Worm (Caenorhabditis elegans) whole organism, early embryonic: ENCODE data around the gene C33F10.8.

ENCODE experiments used
- B0310.2 ChIP-seq: sonication (generic microtip); optimal IDR thresholded peaks from 2 replicates; lab custom pipeline; 2016; ENCODE audit warnings: mild to moderate bottlenecking, missing genetic modification characterization, missing compliant biosample characterization
- F13C5.2 ChIP-seq: sonication (generic microtip); optimal IDR thresholded peaks from 2 replicates; lab custom pipeline; 2017; ENCODE audit warnings: mild to moderate bottlenecking, missing genetic modification characterization, inconsistent platforms, missing compliant biosample characterization
- aly-1 ChIP-seq: sonication (generic microtip); optimal IDR thresholded peaks from 2 replicates; lab custom pipeline; 2016; ENCODE audit warnings: missing genetic modification characterization, missing compliant biosample characterization
- ama-1 ChIP-seq: fragments of 150-350 bp; optimal IDR thresholded peaks from 2 replicates; lab custom pipeline; 2014
- ceh-13 ChIP-seq: fragments of 200-800 bp; sonication (Bioruptor generic); optimal IDR thresholded peaks from 2 replicates; lab custom pipeline; 2018; ENCODE audit warnings: mild to moderate bottlenecking, missing genetic modification characterization, missing compliant biosample characterization
- ceh-36 ChIP-seq: sonication (generic microtip); optimal IDR thresholded peaks from 2 replicates; lab custom pipeline; 2016; ENCODE audit warnings: missing genetic modification characterization, inconsistent platforms, missing compliant biosample characterization
- ets-7 ChIP-seq: sonication (generic microtip); optimal IDR thresholded peaks from 2 replicates; lab custom pipeline; 2016; ENCODE audit warnings: missing genotype, missing genetic modification characterization, missing compliant biosample characterization
- flt-1 ChIP-seq: fragments of 200-800 bp; sonication (Bioruptor generic); IDR thresholded peaks from 2 replicates; pipeline ENCODE4 v1.3.6; 2022; ENCODE audit warnings: missing genetic modification characterization, missing compliant biosample characterization
- hmbx-1 ChIP-seq: sonication (generic microtip); optimal IDR thresholded peaks from 2 replicates; lab custom pipeline; 2016; ENCODE audit warnings: mild to moderate bottlenecking, missing genetic modification characterization, missing compliant biosample characterization
- hmg-4 ChIP-seq: fragments of 200-800 bp; sonication (Bioruptor generic); optimal IDR thresholded peaks from 2 replicates; lab custom pipeline; 2018; ENCODE audit warnings: mild to moderate bottlenecking, missing genetic modification characterization, missing compliant biosample characterization
- hnd-1 ChIP-seq: sonication (generic microtip); optimal IDR thresholded peaks from 2 replicates; lab custom pipeline; 2016; ENCODE audit warnings: missing genetic modification characterization, missing compliant biosample characterization
- pes-1 ChIP-seq: fragments of 200-800 bp; sonication (Bioruptor generic); IDR thresholded peaks from 2 replicates; pipeline ENCODE4 v1.3.6; 2022; ENCODE audit warnings: missing genetic modification reagents, missing genetic modification characterization, missing compliant biosample characterization
- scrt-1 ChIP-seq: fragments of 200-800 bp; sonication (Bioruptor generic); IDR thresholded peaks from 2 replicates; pipeline ENCODE4 v1.3.6; 2022; ENCODE audit warnings: missing genetic modification characterization, missing compliant biosample characterization
- sea-1 ChIP-seq: fragments of 200-800 bp; sonication (Bioruptor generic); conservative IDR thresholded peaks from 2 replicates; pipeline ENCODE4 v1.3.6; 2022; ENCODE audit warnings: missing genetic modification characterization, missing compliant biosample characterization
- tbx-11 ChIP-seq: fragments of 200-800 bp; sonication (Bioruptor generic); IDR thresholded peaks from 2 replicates; pipeline ENCODE4 v1.3.6; 2022; ENCODE audit warnings: missing genetic modification characterization, missing compliant biosample characterization
- tbx-37 ChIP-seq: fragments of 200-800 bp; sonication (Bioruptor generic); conservative IDR thresholded peaks from 2 replicates; pipeline ENCODE4 v1.3.6; 2022; ENCODE audit warnings: missing genetic modification reagents, missing genetic modification characterization, missing compliant biosample characterization
- tra-4 ChIP-seq: sonication (generic microtip); optimal IDR thresholded peaks from 2 replicates; lab custom pipeline; 2017; ENCODE audit warnings: missing genetic modification characterization, missing compliant biosample characterization

The C33F10.8 gene

ce11 chrII:4806261-4806660 is 18.8 kb downstream of the C33F10.8 start:
- TF ChIP-seq aly-1 (tag; lab: Kevin White, UChicago): no peak
- no peak for TF ChIP-seq B0310.2
- no peak for TF ChIP-seq pes-1 (GFP tag; lab: Robert Waterston, UW)
- no peak for TF ChIP-seq flt-1 (GFP tag; lab: Robert Waterston, UW)
- no peak for TF ChIP-seq ets-7 (tag; lab: Kevin White, UChicago)
- no peak for TF ChIP-seq F13C5.2
- TF ChIP-seq ceh-13: no peak
- TF ChIP-seq hmbx-1: no peak
- TF ChIP-seq scrt-1 (GFP tag; lab: Robert Waterston, UW): no peak
- no peak for TF ChIP-seq hmg-4
- TF ChIP-seq tra-4: no peak
- TF ChIP-seq hnd-1 (tag; lab: Kevin White, UChicago): no peak
- TF ChIP-seq ceh-36 (tag; lab: Kevin White, UChicago): no peak
- no peak for TF ChIP-seq tbx-11 (GFP tag; lab: Robert Waterston, UW)
- TF ChIP-seq sea-1 (GFP tag; lab: Robert Waterston, UW): no peak
- TF ChIP-seq tbx-37 (GFP tag; lab: Robert Waterston, UW): no peak
- TF ChIP-seq ama-1 (lab: Kevin White, UChicago): no peak

- TF ChIP-seq tbx-37 (GFP tag; lab: Robert Waterston, UW): no peak
- TF ChIP-seq ceh-13: no peak
- TF ChIP-seq hmg-4: no peak
- no peak for TF ChIP-seq ets-7 (tag; lab: Kevin White, UChicago)
- TF ChIP-seq B0310.2: no peak
- no peak for TF ChIP-seq scrt-1 (GFP tag; lab: Robert Waterston, UW)
- TF ChIP-seq tra-4: no peak
- no peak for TF ChIP-seq ceh-36 (tag; lab: Kevin White, UChicago)
- no peak for TF ChIP-seq tbx-11 (GFP tag; lab: Robert Waterston, UW)
- TF ChIP-seq sea-1 (GFP tag; lab: Robert Waterston, UW): no peak
- TF ChIP-seq aly-1 (tag; lab: Kevin White, UChicago): no peak
- TF ChIP-seq pes-1 (GFP tag; lab: Robert Waterston, UW): no peak
- no peak for TF ChIP-seq hnd-1 (tag; lab: Kevin White, UChicago)
- TF ChIP-seq ama-1 (lab: Kevin White, UChicago): no peak
Measured at ce11 chrII:4805799-4806198, 19.2 kb downstream of the C33F10.8 start.

- TF ChIP-seq tbx-37 (GFP tag; lab: Robert Waterston, UW) (no peak), hnd-1 (tag; lab: Kevin White, UChicago) (no peak), tbx-11 (GFP tag; lab: Robert Waterston, UW) (no peak), ceh-13 (no peak), ceh-36 (tag; lab: Kevin White, UChicago) (no peak), hmbx-1 (no peak)
Measured at ce11 chrII:4802917-4803316, 22.1 kb downstream of the C33F10.8 start.

- TF ChIP-seq scrt-1 (GFP tag; lab: Robert Waterston, UW): no peak
- no peak for TF ChIP-seq B0310.2
- no peak for TF ChIP-seq hmbx-1
- no peak for TF ChIP-seq aly-1 (tag; lab: Kevin White, UChicago)
- no peak for TF ChIP-seq ceh-13
- TF ChIP-seq sea-1 (GFP tag; lab: Robert Waterston, UW): no peak
- no peak for TF ChIP-seq pes-1 (GFP tag; lab: Robert Waterston, UW)
- TF ChIP-seq ceh-36 (tag; lab: Kevin White, UChicago): no peak
- no peak for TF ChIP-seq hnd-1 (tag; lab: Kevin White, UChicago)
Measured at ce11 chrII:4800524-4800923, 24.5 kb downstream of the C33F10.8 start.

- TF ChIP-seq hnd-1 (tag; lab: Kevin White, UChicago): no peak
- TF ChIP-seq sea-1 (GFP tag; lab: Robert Waterston, UW): no peak
- no peak for TF ChIP-seq B0310.2
- TF ChIP-seq hmg-4: no peak
- no peak for TF ChIP-seq ets-7 (tag; lab: Kevin White, UChicago)
- TF ChIP-seq hmbx-1: no peak
- TF ChIP-seq scrt-1 (GFP tag; lab: Robert Waterston, UW): no peak
- no peak for TF ChIP-seq tbx-11 (GFP tag; lab: Robert Waterston, UW)
- no peak for TF ChIP-seq pes-1 (GFP tag; lab: Robert Waterston, UW)
- TF ChIP-seq ama-1 (lab: Kevin White, UChicago): no peak
- no peak for TF ChIP-seq aly-1 (tag; lab: Kevin White, UChicago)
- TF ChIP-seq ceh-13: no peak
Measured at ce11 chrII:4797071-4797470, 28.0 kb downstream of the C33F10.8 start, which contains the start of gene C33F10.14. Gene C33F10.14, plus strand, starts transcription at chrII:4797371.

- no peak for TF ChIP-seq hnd-1 (tag; lab: Kevin White, UChicago)
- TF ChIP-seq tbx-37 (GFP tag; lab: Robert Waterston, UW): no peak
- no peak for TF ChIP-seq ets-7 (tag; lab: Kevin White, UChicago)
- no peak for TF ChIP-seq ceh-13
- no peak for TF ChIP-seq hmg-4
- no peak for TF ChIP-seq aly-1 (tag; lab: Kevin White, UChicago)
- no peak for TF ChIP-seq sea-1 (GFP tag; lab: Robert Waterston, UW)
- TF ChIP-seq flt-1 (GFP tag; lab: Robert Waterston, UW): no peak
- TF ChIP-seq ceh-36 (tag; lab: Kevin White, UChicago): no peak
- TF ChIP-seq tbx-11 (GFP tag; lab: Robert Waterston, UW): no peak
- no peak for TF ChIP-seq B0310.2
- no peak for TF ChIP-seq hmbx-1
- TF ChIP-seq F13C5.2: no peak
- TF ChIP-seq pes-1 (GFP tag; lab: Robert Waterston, UW): no peak
- TF ChIP-seq scrt-1 (GFP tag; lab: Robert Waterston, UW): no peak
- TF ChIP-seq tra-4: no peak
- TF ChIP-seq ama-1 (lab: Kevin White, UChicago): no peak
Measured at ce11 chrII:4795461-4795860, 29.6 kb downstream of the C33F10.8 start, which contains the start of gene C33F10.4. Gene C33F10.4, plus strand, starts transcription at chrII:4795761.

- no peak for TF ChIP-seq pes-1 (GFP tag; lab: Robert Waterston, UW)
- no peak for TF ChIP-seq hmbx-1
- TF ChIP-seq sea-1 (GFP tag; lab: Robert Waterston, UW): no peak
- TF ChIP-seq ceh-36 (tag; lab: Kevin White, UChicago): no peak
- TF ChIP-seq aly-1 (tag; lab: Kevin White, UChicago): no peak
- no peak for TF ChIP-seq B0310.2
- no peak for TF ChIP-seq ets-7 (tag; lab: Kevin White, UChicago)
- TF ChIP-seq ama-1 (lab: Kevin White, UChicago): no peak
- no peak for TF ChIP-seq ceh-13
- no peak for TF ChIP-seq hnd-1 (tag; lab: Kevin White, UChicago)
- TF ChIP-seq F13C5.2: no peak
Measured at ce11 chrII:4793320-4793719, 31.7 kb downstream of the C33F10.8 start.
